Worm (Caenorhabditis elegans): ENCODE results near the gene R144.6.

ce11 chrIII:4984444-4985086 is 20.0 kb downstream of the R144.6 start, which contains the start of gene C27F2.7:
- TF ChIP-seq pqm-1 (tag; optimal IDR thresholded peaks at IDR 0.05) (no peak), ama-1 (optimal IDR thresholded peaks at IDR 0.05) (no peak), ceh-45 (GFP tag; IDR thresholded peaks at IDR 0.05) (no peak), pag-3 (tag; optimal IDR thresholded peaks at IDR 0.05; ENCODE audit: borderline replicate concordance) (no peak), pha-4 (tag; optimal IDR thresholded peaks at IDR 0.05) (no peak), nhr-232 (tag; optimal IDR thresholded peaks at IDR 0.05) (no peak)

Data from whole organism, late embryonic.